Worm (Caenorhabditis elegans): ENCODE measurements around the gene F26D11.2.

ce11 chrV:7955168-7955567 lies 3.9 kb upstream of the F26D11.2 start, which contains the start of gene F26D11.12:
- no peak for TF ChIP-seq ztf-11 (tag; optimal IDR thresholded peaks at IDR 0.05)
- TF ChIP-seq aly-2 (tag; optimal IDR thresholded peaks at IDR 0.05) = no peak
- TF ChIP-seq unc-86 (tag; optimal IDR thresholded peaks at IDR 0.05) = no peak

All from whole organism, L1 larva.